Fruit fly (Drosophila melanogaster): Measurements from ENCODE around the gene Kyat.

dm6 chr3R:11833406-11833805, 11.1 kb upstream of the Kyat start:
- TF ChIP-seq CG15710 (tag; optimal IDR thresholded peaks at IDR 0.05) (no peak), EcR (GFP tag; optimal IDR thresholded peaks at IDR 0.05) (peak; percentile 4), CG13204 (GFP tag; optimal IDR thresholded peaks at IDR 0.05) (peak; percentile 5), CG34367 (tag; optimal IDR thresholded peaks at IDR 0.05) (no peak), CG17806 (tag; optimal IDR thresholded peaks at IDR 0.05) (no peak), CG12605 (GFP tag; IDR thresholded peaks at IDR 0.05) (no peak)

Measured in whole organism, pupa.